Worm (Caenorhabditis elegans) whole organism, early embryonic: ENCODE measurements around the gene Y50D4A.6.

Source experiments
- B0310.2 ChIP-seq: sonication (generic microtip); optimal IDR thresholded peaks from 2 replicates; lab custom pipeline; 2016; ENCODE audit warnings: mild to moderate bottlenecking, missing genetic modification characterization, missing compliant biosample characterization
- F13C5.2 ChIP-seq: sonication (generic microtip); optimal IDR thresholded peaks from 2 replicates; lab custom pipeline; 2017; ENCODE audit warnings: mild to moderate bottlenecking, missing genetic modification characterization, inconsistent platforms, missing compliant biosample characterization
- aly-1 ChIP-seq: sonication (generic microtip); optimal IDR thresholded peaks from 2 replicates; lab custom pipeline; 2016; ENCODE audit warnings: missing genetic modification characterization, missing compliant biosample characterization
- ama-1 ChIP-seq: fragments of 150-350 bp; optimal IDR thresholded peaks from 2 replicates; lab custom pipeline; 2014
- ceh-13 ChIP-seq: fragments of 200-800 bp; sonication (Bioruptor generic); optimal IDR thresholded peaks from 2 replicates; lab custom pipeline; 2018; ENCODE audit warnings: mild to moderate bottlenecking, missing genetic modification characterization, missing compliant biosample characterization
- ceh-36 ChIP-seq: sonication (generic microtip); optimal IDR thresholded peaks from 2 replicates; lab custom pipeline; 2016; ENCODE audit warnings: missing genetic modification characterization, inconsistent platforms, missing compliant biosample characterization
- ets-7 ChIP-seq: sonication (generic microtip); optimal IDR thresholded peaks from 2 replicates; lab custom pipeline; 2016; ENCODE audit warnings: missing genotype, missing genetic modification characterization, missing compliant biosample characterization
- flt-1 ChIP-seq: fragments of 200-800 bp; sonication (Bioruptor generic); IDR thresholded peaks from 2 replicates; pipeline ENCODE4 v1.3.6; 2022; ENCODE audit warnings: missing genetic modification characterization, missing compliant biosample characterization
- hmbx-1 ChIP-seq: sonication (generic microtip); optimal IDR thresholded peaks from 2 replicates; lab custom pipeline; 2016; ENCODE audit warnings: mild to moderate bottlenecking, missing genetic modification characterization, missing compliant biosample characterization
- hmg-4 ChIP-seq: fragments of 200-800 bp; sonication (Bioruptor generic); optimal IDR thresholded peaks from 2 replicates; lab custom pipeline; 2018; ENCODE audit warnings: mild to moderate bottlenecking, missing genetic modification characterization, missing compliant biosample characterization
- hnd-1 ChIP-seq: sonication (generic microtip); optimal IDR thresholded peaks from 2 replicates; lab custom pipeline; 2016; ENCODE audit warnings: missing genetic modification characterization, missing compliant biosample characterization
- pes-1 ChIP-seq: fragments of 200-800 bp; sonication (Bioruptor generic); IDR thresholded peaks from 2 replicates; pipeline ENCODE4 v1.3.6; 2022; ENCODE audit warnings: missing genetic modification reagents, missing genetic modification characterization, missing compliant biosample characterization
- scrt-1 ChIP-seq: fragments of 200-800 bp; sonication (Bioruptor generic); IDR thresholded peaks from 2 replicates; pipeline ENCODE4 v1.3.6; 2022; ENCODE audit warnings: missing genetic modification characterization, missing compliant biosample characterization
- sea-1 ChIP-seq: fragments of 200-800 bp; sonication (Bioruptor generic); conservative IDR thresholded peaks from 2 replicates; pipeline ENCODE4 v1.3.6; 2022; ENCODE audit warnings: missing genetic modification characterization, missing compliant biosample characterization
- tbx-11 ChIP-seq: fragments of 200-800 bp; sonication (Bioruptor generic); IDR thresholded peaks from 2 replicates; pipeline ENCODE4 v1.3.6; 2022; ENCODE audit warnings: missing genetic modification characterization, missing compliant biosample characterization
- tbx-37 ChIP-seq: fragments of 200-800 bp; sonication (Bioruptor generic); conservative IDR thresholded peaks from 2 replicates; pipeline ENCODE4 v1.3.6; 2022; ENCODE audit warnings: missing genetic modification reagents, missing genetic modification characterization, missing compliant biosample characterization
- tra-4 ChIP-seq: sonication (generic microtip); optimal IDR thresholded peaks from 2 replicates; lab custom pipeline; 2017; ENCODE audit warnings: missing genetic modification characterization, missing compliant biosample characterization

Y50D4A.6 gene

DNA sequence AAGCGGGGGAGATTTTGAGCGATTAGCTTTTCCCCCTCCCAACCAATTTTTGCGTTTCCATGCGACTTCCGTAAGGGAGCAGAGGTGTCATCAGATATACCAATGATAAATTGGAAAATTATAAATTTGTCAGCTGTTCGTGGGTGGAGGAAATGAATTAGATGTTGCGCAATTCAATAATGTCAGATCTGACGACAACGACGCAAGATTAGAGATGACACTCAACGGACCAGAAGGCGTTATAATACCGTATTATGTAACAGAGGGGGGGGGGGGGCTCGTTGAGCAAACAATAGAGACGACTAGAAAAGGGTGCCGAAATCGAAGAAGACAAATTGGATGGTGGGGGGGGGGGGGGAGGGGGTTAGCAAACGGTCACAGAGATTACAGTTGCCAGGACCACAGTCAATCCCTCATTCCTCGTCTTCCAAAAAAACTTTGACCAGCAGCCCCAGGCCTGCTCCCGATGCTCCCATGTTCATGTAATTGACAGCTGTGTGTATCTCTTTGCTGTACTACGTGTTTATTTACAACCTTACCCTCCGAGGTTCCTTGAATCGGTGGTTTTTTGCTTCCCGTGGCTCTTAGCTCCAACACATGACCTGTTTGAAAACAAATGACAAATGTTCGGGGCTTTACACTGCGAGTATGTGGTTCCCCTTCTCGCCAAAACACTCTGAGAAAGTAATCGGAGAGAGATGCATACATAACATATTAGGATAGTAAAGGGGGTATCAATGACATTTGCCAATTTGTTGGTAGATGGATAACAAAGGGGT is 30.0 kb upstream of the Y50D4A.6 start:
- no peak for TF ChIP-seq hmbx-1 (tag; lab: Kevin White, UChicago)
- TF ChIP-seq tbx-37 (GFP tag; lab: Robert Waterston, UW): no peak
- TF ChIP-seq flt-1: no peak
- no peak for TF ChIP-seq B0310.2 (tag; lab: Kevin White, UChicago)
- TF ChIP-seq sea-1 (GFP tag; lab: Robert Waterston, UW): no peak
- TF ChIP-seq ama-1: no peak
- TF ChIP-seq hmg-4: no peak
- no peak for TF ChIP-seq scrt-1 (GFP tag; lab: Robert Waterston, UW)
- TF ChIP-seq aly-1 (tag; lab: Kevin White, UChicago): no peak
- TF ChIP-seq ceh-13 (GFP tag; lab: Kevin White, UChicago): peak; percentile 18
- no peak for TF ChIP-seq tra-4 (tag; lab: Kevin White, UChicago)
- no peak for TF ChIP-seq ets-7 (tag; lab: Kevin White, UChicago)
- TF ChIP-seq hnd-1: no peak
- TF ChIP-seq ceh-36 (tag; lab: Kevin White, UChicago): peak; percentile 52
- peak; percentile 10; the same call in 1 of the 2 replicates for TF ChIP-seq pes-1 (GFP tag; lab: Robert Waterston, UW)
- TF ChIP-seq tbx-11 (GFP tag; lab: Robert Waterston, UW): no peak
- TF ChIP-seq F13C5.2: no peak

DNA sequence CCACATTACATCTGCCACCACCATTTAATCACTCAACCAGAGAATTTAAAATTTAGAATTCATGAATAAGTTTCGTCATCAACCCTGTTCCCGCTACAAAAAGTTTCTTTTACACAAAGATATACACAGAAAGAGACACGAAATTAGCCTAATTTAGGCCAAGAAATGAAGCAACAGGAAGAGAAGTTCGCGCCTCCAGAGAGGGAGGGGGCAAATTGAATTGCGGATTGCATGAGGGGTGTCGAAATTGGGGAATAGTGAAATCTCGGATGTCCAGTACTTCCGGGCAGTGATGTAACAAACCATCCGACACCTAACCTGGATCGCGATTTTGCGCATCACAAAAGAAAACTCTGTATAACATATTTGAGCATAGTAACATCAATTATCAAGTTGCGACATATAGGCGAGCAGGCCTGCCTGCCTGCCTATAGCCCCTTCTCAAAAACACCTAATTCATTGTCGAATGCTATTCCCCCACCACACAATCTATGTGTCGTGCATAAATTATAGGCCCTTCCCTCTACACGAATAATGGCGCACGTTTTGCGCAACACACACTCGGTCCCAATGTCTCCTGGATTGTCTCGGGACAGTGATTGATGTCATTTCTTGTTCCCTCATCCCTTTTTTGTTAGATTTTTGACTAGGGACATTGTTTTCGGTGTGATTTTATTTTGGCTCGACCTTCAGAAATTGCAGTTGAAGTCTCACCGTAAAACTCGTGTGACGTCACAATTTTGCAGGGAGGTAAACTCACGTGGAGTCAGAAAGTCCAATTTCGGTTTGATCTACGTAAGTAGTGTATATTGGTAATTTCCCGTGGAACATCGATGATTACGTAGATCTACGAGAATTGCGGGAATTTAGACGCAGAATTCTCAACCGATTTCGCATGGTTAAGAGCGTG is 28.9 kb upstream of the Y50D4A.6 start:
- no peak for TF ChIP-seq sea-1 (GFP tag; lab: Robert Waterston, UW)
- TF ChIP-seq ama-1: no peak
- TF ChIP-seq tbx-11 (GFP tag; lab: Robert Waterston, UW): no peak
- no peak for TF ChIP-seq ets-7 (tag; lab: Kevin White, UChicago)
- TF ChIP-seq aly-1 (tag; lab: Kevin White, UChicago): no peak
- no peak for TF ChIP-seq ceh-36 (tag; lab: Kevin White, UChicago)
- TF ChIP-seq hnd-1: no peak
- TF ChIP-seq hmg-4: no peak
- no peak for TF ChIP-seq tra-4 (tag; lab: Kevin White, UChicago)
- no peak for TF ChIP-seq flt-1

DNA sequence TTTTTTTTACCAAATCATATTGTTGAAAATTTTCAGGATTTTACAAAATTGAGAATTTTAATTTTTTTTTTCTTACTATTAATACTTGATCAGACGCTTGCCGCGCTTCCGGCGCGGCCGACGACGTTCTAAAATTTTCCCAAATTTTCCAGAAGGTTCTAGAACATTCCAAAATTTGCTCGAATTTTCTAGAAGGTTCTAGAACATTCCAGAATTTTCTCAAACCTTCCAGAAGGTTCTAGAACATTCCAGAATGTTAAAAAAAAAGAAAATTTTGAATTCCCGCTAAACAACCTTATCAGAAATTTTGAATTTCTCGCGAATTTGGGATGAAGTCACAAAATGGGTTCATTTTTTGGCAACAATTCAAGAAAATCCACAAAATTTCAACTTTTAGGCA is 27.2 kb upstream of the Y50D4A.6 start:
- TF ChIP-seq hmbx-1 (tag; lab: Kevin White, UChicago) (no peak), tbx-11 (GFP tag; lab: Robert Waterston, UW) (no peak), hmg-4 (no peak), hnd-1 (no peak), ama-1 (no peak), aly-1 (tag; lab: Kevin White, UChicago) (no peak), pes-1 (GFP tag; lab: Robert Waterston, UW) (no peak), ceh-13 (GFP tag; lab: Kevin White, UChicago) (no peak), F13C5.2 (no peak)

DNA sequence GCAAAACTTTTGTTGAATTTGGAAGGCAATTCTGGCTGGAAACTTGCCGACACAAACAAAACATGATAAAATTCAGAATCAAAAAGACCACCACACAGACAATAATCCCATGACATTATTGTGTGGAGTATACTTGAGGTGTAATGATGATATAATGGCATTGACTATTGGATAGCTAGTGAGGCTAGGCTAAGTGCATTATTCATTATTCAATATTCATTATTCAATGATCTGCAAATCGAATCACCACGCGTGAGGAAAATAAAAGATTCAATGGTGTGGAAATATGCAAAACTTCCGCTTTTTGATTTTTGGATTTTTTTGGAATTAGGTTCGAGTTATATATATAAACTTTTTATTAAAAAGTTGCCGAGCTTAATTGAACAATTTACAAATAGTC is 24.5 kb upstream of the Y50D4A.6 start:
- TF ChIP-seq ets-7 (tag; lab: Kevin White, UChicago) (no peak), flt-1 (no peak), hmg-4 (no peak), ceh-36 (tag; lab: Kevin White, UChicago) (no peak), sea-1 (GFP tag; lab: Robert Waterston, UW) (no peak), aly-1 (tag; lab: Kevin White, UChicago) (no peak), scrt-1 (GFP tag; lab: Robert Waterston, UW) (no peak), hnd-1 (no peak), tbx-37 (GFP tag; lab: Robert Waterston, UW) (no peak), tra-4 (tag; lab: Kevin White, UChicago) (no peak), B0310.2 (tag; lab: Kevin White, UChicago) (no peak), ceh-13 (GFP tag; lab: Kevin White, UChicago) (no peak), tbx-11 (GFP tag; lab: Robert Waterston, UW) (no peak), F13C5.2 (no peak), ama-1 (no peak), pes-1 (GFP tag; lab: Robert Waterston, UW) (no peak), hmbx-1 (tag; lab: Kevin White, UChicago) (no peak)

DNA sequence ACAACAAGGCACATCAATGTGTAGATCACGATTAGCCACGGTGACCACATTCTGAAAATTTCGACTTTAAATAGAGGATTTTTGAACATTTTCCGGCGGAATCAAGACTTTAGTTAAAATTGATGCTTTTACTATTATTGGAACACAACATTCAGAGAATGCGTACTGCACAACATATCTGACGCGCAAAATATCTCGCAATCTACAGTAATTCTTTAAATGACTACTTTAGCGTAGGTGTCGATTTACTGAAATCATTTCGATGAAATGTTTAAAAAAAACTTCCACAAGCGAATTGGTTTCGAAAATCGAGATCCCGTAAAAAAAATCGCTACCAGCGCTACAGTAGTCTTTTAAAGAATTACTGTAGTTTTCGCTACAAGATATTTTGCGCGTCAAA is 21.4 kb upstream of the Y50D4A.6 start, which contains the start of gene Y50D4A.10:
Gene Y50D4A.10, minus strand, starts transcription at position 57 of the 400 bp plus-strand sequence.
- no peak for TF ChIP-seq ets-7 (tag; lab: Kevin White, UChicago)
- no peak for TF ChIP-seq hnd-1
- TF ChIP-seq tbx-11 (GFP tag; lab: Robert Waterston, UW): no peak
- TF ChIP-seq tra-4 (tag; lab: Kevin White, UChicago): no peak
- TF ChIP-seq tbx-37 (GFP tag; lab: Robert Waterston, UW): no peak
- TF ChIP-seq sea-1 (GFP tag; lab: Robert Waterston, UW): no peak
- TF ChIP-seq ceh-36 (tag; lab: Kevin White, UChicago): no peak
- TF ChIP-seq flt-1: no peak
- no peak for TF ChIP-seq hmg-4

DNA sequence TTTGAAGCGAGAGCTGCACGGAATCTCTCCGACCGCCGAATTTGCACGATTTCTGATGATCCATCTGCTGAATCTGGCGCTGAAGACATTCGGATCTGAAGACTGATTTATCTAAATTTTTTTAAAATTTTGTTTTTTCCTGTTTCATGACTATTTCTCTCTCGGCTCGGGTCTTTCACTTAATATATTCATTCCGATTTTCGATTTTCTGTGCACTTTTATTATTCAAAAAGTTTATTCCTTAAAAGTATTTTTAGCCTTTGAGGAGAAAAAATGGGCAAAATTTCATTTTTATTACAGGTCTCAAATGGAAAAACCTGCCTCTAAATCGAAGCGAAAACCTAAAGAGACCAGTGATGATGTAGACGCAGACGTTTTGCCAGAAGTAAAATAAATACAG is 8.5 kb upstream of the Y50D4A.6 start, which contains the start of gene Y50D4A.1:
Gene Y50D4A.1, plus strand, starts transcription at position 301 of the 400 bp plus-strand sequence.
- no peak for TF ChIP-seq aly-1 (tag; lab: Kevin White, UChicago)
- TF ChIP-seq tbx-11 (GFP tag; lab: Robert Waterston, UW): no peak

DNA sequence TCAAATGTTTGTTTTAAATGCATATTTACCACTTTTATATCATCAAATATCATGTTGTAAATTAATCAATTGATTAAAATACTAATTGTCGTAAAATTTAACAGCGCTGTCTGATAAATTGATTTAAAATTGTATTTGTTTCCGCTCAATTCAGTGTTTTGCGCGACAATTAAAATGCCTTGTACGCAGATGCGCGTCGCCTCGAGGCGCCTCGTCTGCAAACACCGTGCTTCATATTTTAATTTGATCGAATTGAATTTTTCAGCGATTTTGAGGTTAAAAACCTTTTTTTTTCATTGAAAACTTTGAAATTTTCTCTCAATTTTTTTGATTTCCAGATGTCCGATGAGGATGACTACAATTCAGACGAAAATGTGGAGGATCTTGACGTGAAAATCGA is 7.9 kb upstream of the Y50D4A.6 start, which contains the start of gene Y50D4A.5:
Gene Y50D4A.5, plus strand, starts transcription at position 337 of the 400 bp plus-strand sequence.
- TF ChIP-seq hmbx-1 (tag; lab: Kevin White, UChicago) (no peak), pes-1 (GFP tag; lab: Robert Waterston, UW) (0 out of 2 replicates have a peak, but pooled peaks have one; percentile 24), F13C5.2 (no peak), aly-1 (tag; lab: Kevin White, UChicago) (no peak), tra-4 (tag; lab: Kevin White, UChicago) (no peak)
